Fruit fly (Drosophila melanogaster) whole organism, wandering third instar larva: ENCODE results near the gene tll.

Experiments
- CG32264 ChIP-seq: fragments of 200-800 bp; sonication (Bioruptor generic); optimal IDR thresholded peaks from 2 replicates; lab custom pipeline; 2016; ENCODE audit warnings: missing biosample characterization, missing genetic modification characterization
- CG9705 ChIP-seq: fragments of 200-800 bp; sonication (Bioruptor generic); optimal IDR thresholded peaks from 2 replicates; lab custom pipeline; 2018; ENCODE audit warnings: missing biosample characterization, mild to moderate bottlenecking, missing genetic modification characterization
- Dfd ChIP-seq: fragments of >200 bp; optimal IDR thresholded peaks from 2 replicates; lab custom pipeline; 2017; ENCODE audit warnings: missing biosample characterization, missing genetic modification characterization
- Dif ChIP-seq: fragments of 200-275, 200-300 bp; sonication (Bioruptor generic); optimal IDR thresholded peaks from 2 replicates; lab custom pipeline; 2018; ENCODE audit warnings: missing biosample characterization, missing genetic modification characterization; ENCODE audit not compliant: partially characterized antibody
- GATAd ChIP-seq: sonication (Bioruptor generic); optimal IDR thresholded peaks from 2 replicates; lab custom pipeline; 2016; ENCODE audit warnings: missing biosample characterization, missing genetic modification characterization
- HLH106 ChIP-seq: fragments of 200-800 bp; optimal IDR thresholded peaks from 3 replicates; lab custom pipeline; 2019; ENCODE audit warnings: missing biosample characterization, mild to moderate bottlenecking, missing genetic modification characterization, moderate library complexity
- Hnf4 ChIP-seq: fragments of 200-800 bp; sonication (Bioruptor generic); optimal IDR thresholded peaks from 2 replicates; lab custom pipeline; 2016; ENCODE audit warnings: missing biosample characterization, mild to moderate bottlenecking, missing genetic modification characterization
- Hr78 ChIP-seq: fragments of >200 bp; optimal IDR thresholded peaks from 2 replicates; lab custom pipeline; 2017; ENCODE audit warnings: missing biosample characterization, missing genetic modification characterization
- Hr83 ChIP-seq: fragments of 200-300 bp; sonication (Bioruptor generic); optimal IDR thresholded peaks from 2 replicates; lab custom pipeline; 2016; ENCODE audit warnings: missing biosample characterization, mild to moderate bottlenecking, missing genetic modification characterization, moderate library complexity; ENCODE audit not compliant: poor library complexity, severe bottlenecking
- Jra ChIP-seq: sonication (Bioruptor generic); optimal IDR thresholded peaks from 2 replicates; lab custom pipeline; 2016; ENCODE audit warnings: missing biosample characterization, missing genetic modification characterization
- Mio ChIP-seq: sonication (Bioruptor generic); optimal IDR thresholded peaks from 2 replicates; lab custom pipeline; 2016; ENCODE audit warnings: missing biosample characterization, missing genetic modification characterization
- Myc ChIP-seq: fragments of >200 bp; optimal IDR thresholded peaks from 2 replicates; lab custom pipeline; 2017
- N ChIP-seq: fragments of >200 bp; optimal IDR thresholded peaks from 2 replicates; lab custom pipeline; 2018; ENCODE audit warnings: missing biosample characterization, missing external identifiers, missing genetic modification characterization
- OdsH ChIP-seq: fragments of 200-800 bp; sonication (Bioruptor generic); optimal IDR thresholded peaks from 2 replicates; lab custom pipeline; 2016; ENCODE audit warnings: missing biosample characterization, mild to moderate bottlenecking, missing genetic modification characterization
- Rel ChIP-seq, 2 experiments: fragments of 200-800 bp; sonication (Bioruptor generic) in 1 of 2; optimal IDR thresholded peaks; 2 replicates in 1 of 2; 3 replicates in 1 of 2; lab custom pipeline; 2016 to 2019; ENCODE audit warnings: mild to moderate bottlenecking in 2 of 2, missing biosample characterization in 2 of 2, missing genetic modification characterization in 2 of 2, moderate library complexity in 1 of 2
- Sp1 ChIP-seq: fragments of 200-800 bp; sonication (Bioruptor generic); optimal IDR thresholded peaks from 3 replicates; lab custom pipeline; 2019; ENCODE audit warnings: missing biosample characterization, mild to moderate bottlenecking, missing genetic modification characterization, moderate library complexity
- Vsx2 ChIP-seq: fragments of 200-300, 225-300 bp; sonication (Bioruptor generic); optimal IDR thresholded peaks from 2 replicates; lab custom pipeline; 2018; ENCODE audit warnings: missing biosample characterization, missing genetic modification characterization; ENCODE audit not compliant: partially characterized antibody
- br ChIP-seq: fragments of 200-800 bp; sonication (Bioruptor generic); optimal IDR thresholded peaks from 2 replicates; lab custom pipeline; 2016; ENCODE audit warnings: missing biosample characterization, missing genetic modification characterization
- brk ChIP-seq: fragments of 200-800 bp; sonication (Bioruptor generic); optimal IDR thresholded peaks from 2 replicates; lab custom pipeline; 2016; ENCODE audit warnings: missing biosample characterization, mild to moderate bottlenecking, missing genetic modification characterization
- dl ChIP-seq, 2 experiments: fragments of 175-275, 200-275 bp in 1 of 2; fragments of 200-275 bp in 1 of 2; sonication (Bioruptor generic); optimal IDR thresholded peaks; lab custom pipeline; 2018; ENCODE audit warnings: mild to moderate bottlenecking in 2 of 2, missing biosample characterization in 2 of 2, missing genetic modification characterization in 2 of 2, moderate library complexity in 2 of 2; ENCODE audit not compliant: partially characterized antibody in 2 of 2, insufficient read depth in 1 of 2
- dmrt93B ChIP-seq: fragments of 200-800 bp; sonication (Bioruptor generic); optimal IDR thresholded peaks from 2 replicates; lab custom pipeline; 2018; ENCODE audit warnings: missing biosample characterization, mild to moderate bottlenecking, missing genetic modification characterization
- dsf ChIP-seq: sonication (Bioruptor generic); optimal IDR thresholded peaks from 2 replicates; lab custom pipeline; 2016; ENCODE audit warnings: missing biosample characterization, missing genetic modification characterization, borderline replicate concordance
- ey ChIP-seq: fragments of 200-800 bp; sonication (Bioruptor generic); optimal IDR thresholded peaks from 2 replicates; lab custom pipeline; 2016; ENCODE audit warnings: missing biosample characterization, missing genetic modification characterization
- foxo ChIP-seq, 2 experiments: fragments of 200-800 bp; sonication (Bioruptor generic); optimal IDR thresholded peaks; 2 replicates in 1 of 2; 3 replicates in 1 of 2; lab custom pipeline; 2016 to 2017; ENCODE audit warnings: missing biosample characterization in 2 of 2, missing genetic modification characterization in 2 of 2
- fru ChIP-seq: fragments of 200-800 bp; sonication (Bioruptor generic); optimal IDR thresholded peaks from 3 replicates; lab custom pipeline; 2016; ENCODE audit warnings: missing biosample characterization, mild to moderate bottlenecking, missing genetic modification characterization
- h ChIP-seq: fragments of 200-800 bp; sonication (Bioruptor generic); optimal IDR thresholded peaks from 3 replicates; lab custom pipeline; 2016; ENCODE audit warnings: missing biosample characterization, mild to moderate bottlenecking, missing genetic modification characterization
- lola ChIP-seq: fragments of >200 bp; optimal IDR thresholded peaks from 2 replicates; lab custom pipeline; 2017; ENCODE audit warnings: missing biosample characterization, missing genetic modification characterization
- pan ChIP-seq: fragments of >200 bp; optimal IDR thresholded peaks from 2 replicates; lab custom pipeline; 2017
- psq ChIP-seq: fragments of 200-800 bp; sonication (Bioruptor generic); optimal IDR thresholded peaks from 3 replicates; lab custom pipeline; 2017; ENCODE audit warnings: missing biosample characterization, mild to moderate bottlenecking, missing genetic modification characterization, moderate library complexity
- rgr ChIP-seq: fragments of 200-800 bp; sonication (Bioruptor generic); optimal IDR thresholded peaks from 3 replicates; lab custom pipeline; 2016; ENCODE audit warnings: missing biosample characterization, mild to moderate bottlenecking, missing genetic modification characterization
- sage ChIP-seq: fragments of 200-800 bp; sonication (Bioruptor generic); optimal IDR thresholded peaks from 2 replicates; lab custom pipeline; 2016; ENCODE audit warnings: missing biosample characterization, mild to moderate bottlenecking, missing genetic modification characterization
- sv ChIP-seq: fragments of 200-800 bp; sonication (Bioruptor generic); optimal IDR thresholded peaks from 3 replicates; lab custom pipeline; 2016; ENCODE audit warnings: missing biosample characterization, missing genetic modification characterization
- tai ChIP-seq: sonication (Bioruptor generic); optimal IDR thresholded peaks from 2 replicates; lab custom pipeline; 2016; ENCODE audit warnings: missing biosample characterization, missing genetic modification characterization
- woc ChIP-seq: sonication (Bioruptor generic); optimal IDR thresholded peaks from 2 replicates; lab custom pipeline; 2016; ENCODE audit warnings: missing biosample characterization, mild to moderate bottlenecking, missing genetic modification characterization

Gene tll

DNA sequence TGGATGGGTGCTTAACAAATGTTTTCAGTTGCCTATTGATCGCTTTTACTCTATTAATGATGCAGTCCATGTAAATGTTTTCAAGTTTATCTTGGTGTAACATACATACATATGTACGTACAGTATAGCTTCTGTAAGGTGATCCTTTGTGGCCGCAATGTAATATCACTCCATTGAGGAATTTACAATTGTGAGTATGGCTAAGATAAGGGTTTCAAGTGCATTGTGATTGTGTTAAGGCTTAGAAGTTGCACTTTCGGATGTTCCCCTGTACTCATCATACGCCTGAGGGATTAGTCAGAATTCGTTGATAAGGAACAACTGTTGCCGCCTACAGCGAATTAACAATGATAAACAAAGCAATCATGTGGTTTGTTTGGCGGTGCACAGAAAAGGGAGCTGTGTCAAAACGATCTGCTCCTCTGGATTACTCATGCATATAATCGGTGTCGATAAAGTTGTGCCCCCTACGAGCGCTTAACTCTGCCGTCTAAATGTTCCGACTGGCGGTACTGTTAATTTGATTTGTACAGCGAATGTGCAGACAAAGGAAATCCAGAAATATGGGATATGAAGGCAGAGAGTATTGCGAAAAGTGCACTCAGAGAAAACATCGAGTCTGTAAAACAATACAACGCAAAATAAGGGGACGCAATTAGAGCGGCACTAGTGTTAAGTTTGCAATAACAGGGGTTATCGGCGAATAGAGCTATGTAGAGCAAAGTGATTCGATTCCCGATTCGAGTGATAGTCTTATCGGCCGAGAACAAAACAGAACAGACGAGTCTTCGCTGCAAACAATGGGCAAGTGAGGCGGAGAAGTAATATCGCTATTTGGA is 35.8 kb downstream of the tll start:
- TF ChIP-seq Hnf4 (GFP tag; lab: Kevin White, UChicago) (peak; percentile 83), sv (no peak), rgr (peak; percentile 90), OdsH (GFP tag; lab: Kevin White, UChicago) (peak; percentile 81), tai (GFP tag; lab: Kevin White, UChicago) (no peak), CG32264 (peak; percentile 66), Mio (peak; percentile 64), Dif (GFP tag; lab: Kevin White, UChicago) (no peak), dl (GFP tag; optimal IDR thresholded peaks at IDR 0.05; lab: Kevin White, UChicago; ENCODE audit: insufficient read depth in 1 of 2, partially characterized antibody in 2 of 2) (no peak), Vsx2 (no peak), Hr83 (GFP tag; lab: Kevin White, UChicago) (peak; percentile 64), HLH106 (tag; lab: Kevin White, UChicago) (peak; percentile 86), br (peak; percentile 84), fru (GFP tag; lab: Kevin White, UChicago) (peak; percentile 86), Dfd (no peak), dmrt93B (peak; percentile 63), ey (GFP tag; lab: Kevin White, UChicago) (peak; percentile 88), Hr78 (GFP tag; lab: Kevin White, UChicago) (no peak), psq (GFP tag; lab: Kevin White, UChicago) (peak; percentile 63), sage (peak; percentile 21), Rel (GFP tag; optimal IDR thresholded peaks at IDR 0.05; lab: Kevin White, UChicago) (peak; percentile 27), Rel (tag; optimal IDR thresholded peaks at IDR 0.05; lab: Kevin White, UChicago) (peak; percentile 41), h (peak; percentile 90), Sp1 (peak; percentile 75), GATAd (peak; percentile 24), Jra (GFP tag; lab: Kevin White, UChicago) (peak; percentile 47), CG9705 (GFP tag; lab: Kevin White, UChicago) (peak; percentile 60), brk (GFP tag; lab: Kevin White, UChicago) (no peak), dsf (GFP tag; lab: Kevin White, UChicago) (peak; percentile 9), woc (GFP tag; lab: Kevin White, UChicago) (peak; percentile 70), lola (GFP tag; lab: Kevin White, UChicago) (no peak), foxo (GFP tag; optimal IDR thresholded peaks at IDR 0.05; lab: Kevin White, UChicago) (peak; percentile 24 to 89)

dm6 chr3R:30888550-30889259 is 36.6 kb downstream of the tll start, which contains the start of gene Sap-r:
Gene Sap-r, minus strand, starts transcription at chr3R:30889062.
- TF ChIP-seq dl (GFP tag; optimal IDR thresholded peaks at IDR 0.05; lab: Kevin White, UChicago; ENCODE audit: insufficient read depth in 1 of 2, partially characterized antibody in 2 of 2): no peak
- TF ChIP-seq sv: no peak
- TF ChIP-seq N (GFP tag; lab: Kevin White, UChicago): no peak
- no peak for TF ChIP-seq pan (lab: Kevin White, UChicago)
- TF ChIP-seq Rel (GFP tag; optimal IDR thresholded peaks at IDR 0.05; lab: Kevin White, UChicago): no peak
- TF ChIP-seq Rel (tag; optimal IDR thresholded peaks at IDR 0.05; lab: Kevin White, UChicago): peak; percentile 66
- TF ChIP-seq HLH106 (tag; lab: Kevin White, UChicago): peak; percentile 12
- TF ChIP-seq psq (GFP tag; lab: Kevin White, UChicago): peak; percentile 60
- peak; percentile 44 for TF ChIP-seq Dif (GFP tag; lab: Kevin White, UChicago)
- TF ChIP-seq br: peak; percentile 38
- no peak for TF ChIP-seq Hnf4 (GFP tag; lab: Kevin White, UChicago)
- TF ChIP-seq Myc (lab: Kevin White, UChicago): peak; percentile 27
- TF ChIP-seq CG32264: peak; percentile 14
- TF ChIP-seq Sp1: peak; percentile 57
- peak; percentile 22 for TF ChIP-seq tai (GFP tag; lab: Kevin White, UChicago)
- TF ChIP-seq h: peak; percentile 43
- no peak for TF ChIP-seq Dfd
- TF ChIP-seq rgr: no peak
- peak; percentile 12 for TF ChIP-seq Jra (GFP tag; lab: Kevin White, UChicago)
